Worm (Caenorhabditis elegans): ENCODE measurements around the gene ZK1010.12.

ce11 chrIII:12993055-12993454, 2.0 kb downstream of the ZK1010.12 start:
- TF ChIP-seq unc-39 (tag; optimal IDR thresholded peaks at IDR 0.05) (no peak), Y48G9A.11 (GFP tag; IDR thresholded peaks at IDR 0.05) (no peak), mdl-1 (tag; optimal IDR thresholded peaks at IDR 0.05) (no peak), sdz-12 (GFP tag; optimal IDR thresholded peaks at IDR 0.05) (no peak), mdt-29 (GFP tag; IDR thresholded peaks at IDR 0.05) (no peak), fos-1 (tag; optimal IDR thresholded peaks at IDR 0.05) (no peak), tra-1 (GFP tag; IDR thresholded peaks at IDR 0.05) (no peak), ama-1 (optimal IDR thresholded peaks at IDR 0.05) (no peak), pqm-1 (tag; optimal IDR thresholded peaks at IDR 0.05) (no peak), aha-1 (tag) (no peak), hmg-1.1 (GFP tag; IDR thresholded peaks at IDR 0.05) (no peak)
